Worm (Caenorhabditis elegans): Measurements from ENCODE around the gene ttx-3.

ttx-3 gene

ce11 chrX:11720058-11720457 is 49.1 kb downstream of the ttx-3 start:
- TF ChIP-seq nhr-90 (tag; optimal IDR thresholded peaks at IDR 0.05; ENCODE audit: poor library complexity) (peak; percentile 51), Y116A8C.19 (tag; optimal IDR thresholded peaks at IDR 0.05; ENCODE audit: borderline replicate concordance) (no peak), aly-2 (tag; optimal IDR thresholded peaks at IDR 0.05) (no peak), elt-3 (tag; optimal IDR thresholded peaks at IDR 0.05) (peak in 2 of 6 experiments; percentile 2 to 4), nhr-85 (tag) (peak; percentile 88), lin-14 (GFP tag; optimal IDR thresholded peaks at IDR 0.05) (peak; percentile 63), unc-130 (tag; optimal IDR thresholded peaks at IDR 0.05) (no peak), pax-3 (tag; optimal IDR thresholded peaks at IDR 0.05) (no peak), irx-1 (tag; optimal IDR thresholded peaks at IDR 0.05) (no peak), nhr-84 (tag; optimal IDR thresholded peaks at IDR 0.05) (no peak), nhr-20 (tag; optimal IDR thresholded peaks at IDR 0.05) (peak; percentile 36), grh-1 (GFP tag; IDR thresholded peaks at IDR 0.05) (peak; percentile 5; the same call in 1 of the 2 replicates), nhr-71 (tag; optimal IDR thresholded peaks at IDR 0.05) (peak; percentile 0), snu-23 (GFP tag; optimal IDR thresholded peaks at IDR 0.05) (peak; percentile 25), blmp-1 (tag; optimal IDR thresholded peaks at IDR 0.05) (peak; percentile 79)

DNA sequence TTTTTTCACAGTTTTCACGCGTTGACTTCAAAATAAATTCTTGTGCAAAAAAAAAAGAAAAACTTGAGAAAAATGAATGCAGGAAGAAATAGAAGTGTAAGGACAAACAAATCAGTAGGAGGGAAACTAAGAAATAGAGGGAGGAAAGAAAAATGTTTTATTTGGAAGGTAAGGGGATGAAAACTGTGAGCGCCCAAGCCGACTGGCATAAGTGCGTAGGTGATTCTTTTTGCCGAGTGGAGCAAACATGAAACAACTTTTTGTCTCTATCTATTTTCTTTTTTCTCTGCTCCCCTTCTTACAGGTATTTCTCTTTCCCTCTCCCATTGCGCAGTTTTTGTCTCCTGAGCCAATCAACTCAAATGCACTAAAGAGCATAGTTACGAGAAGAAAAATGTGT is 50.4 kb downstream of the ttx-3 start:
- no peak for TF ChIP-seq unc-86 (tag; optimal IDR thresholded peaks at IDR 0.05)
- no peak for TF ChIP-seq elt-2 (tag; optimal IDR thresholded peaks at IDR 0.05)
- TF ChIP-seq aly-2 (tag; optimal IDR thresholded peaks at IDR 0.05): no peak
- TF ChIP-seq lir-3 (tag; optimal IDR thresholded peaks at IDR 0.05; ENCODE audit: poor library complexity): no peak
- TF ChIP-seq snpc-4 (tag; optimal IDR thresholded peaks at IDR 0.05): no peak
- no peak for TF ChIP-seq lin-15B (tag; optimal IDR thresholded peaks at IDR 0.05)
- peak; percentile 20 for TF ChIP-seq lin-14 (GFP tag; optimal IDR thresholded peaks at IDR 0.05)

- TF ChIP-seq nhr-85 (tag) (peak; percentile 61), fkh-4 (tag; optimal IDR thresholded peaks at IDR 0.05; ENCODE audit: borderline replicate concordance) (no peak), nhr-47 (tag; optimal IDR thresholded peaks at IDR 0.05) (no peak), elt-2 (tag; optimal IDR thresholded peaks at IDR 0.05) (no peak), snu-23 (GFP tag; optimal IDR thresholded peaks at IDR 0.05) (peak; percentile 10), lin-14 (GFP tag; optimal IDR thresholded peaks at IDR 0.05) (peak; percentile 56), blmp-1 (tag; optimal IDR thresholded peaks at IDR 0.05) (peak; percentile 53), nhr-20 (tag; optimal IDR thresholded peaks at IDR 0.05) (peak; percentile 13), lin-15B (tag; optimal IDR thresholded peaks at IDR 0.05) (no peak), ceh-90 (tag; optimal IDR thresholded peaks at IDR 0.05) (no peak)
Observed at ce11 chrX:11716463-11716960, 52.7 kb downstream of the ttx-3 start, which contains the start of gene C44C10.9. Gene C44C10.9 (minus strand): TSS chrX:11716513.

Data from whole organism, L1 larva.